Worm (Caenorhabditis elegans) whole organism, young adult: ENCODE data around the gene R06B9.5.

ENCODE experiments used
- F49E8.2 ChIP-seq: sonication (generic microtip); optimal IDR thresholded peaks from 3 replicates; lab custom pipeline; 2017; ENCODE audit warnings: missing genetic modification characterization, mild to moderate bottlenecking, missing compliant biosample characterization, antibody characterized with exemption, moderate library complexity; ENCODE audit not compliant: insufficient read depth
- ZK185.1 ChIP-seq: sonication (generic microtip); optimal IDR thresholded peaks from 2 replicates; lab custom pipeline; 2016; ENCODE audit warnings: mild to moderate bottlenecking, missing genetic modification characterization, missing compliant biosample characterization; ENCODE audit not compliant: poor library complexity, severe bottlenecking
- dox-1 ChIP-seq: fragments of 200-800 bp; sonication (Bioruptor generic); IDR thresholded peaks from 2 replicates; pipeline ENCODE4 v1.3.6; 2022; ENCODE audit warnings: missing genetic modification reagents, missing genetic modification characterization, missing compliant biosample characterization
- nfya-2 ChIP-seq: fragments of 200-800 bp; sonication (Bioruptor generic); IDR thresholded peaks from 2 replicates; pipeline ENCODE4 v1.3.6; 2022; ENCODE audit warnings: missing genetic modification reagents, missing genetic modification characterization, missing compliant biosample characterization
- nhr-179 ChIP-seq: sonication (generic microtip); optimal IDR thresholded peaks from 2 replicates; lab custom pipeline; 2016; ENCODE audit warnings: mild to moderate bottlenecking, missing genetic modification characterization, missing compliant biosample characterization
- nhr-80 ChIP-seq: sonication (generic microtip); optimal IDR thresholded peaks from 2 replicates; lab custom pipeline; 2016; ENCODE audit warnings: missing genetic modification characterization, missing compliant biosample characterization
- pha-4 ChIP-seq: fragments of 150-350 bp; sonication (generic microtip); optimal IDR thresholded peaks from 2 replicates; lab custom pipeline; 2014; ENCODE audit warnings: missing biosample characterization, missing genetic modification reagents, missing genetic modification characterization
- repo-1 ChIP-seq: sonication (generic microtip); optimal IDR thresholded peaks from 2 replicates; lab custom pipeline; 2017; ENCODE audit warnings: mild to moderate bottlenecking, missing genetic modification characterization, missing compliant biosample characterization
- snpc-1.3 ChIP-seq: sonication (generic microtip); optimal IDR thresholded peaks from 2 replicates; lab custom pipeline; 2017; ENCODE audit warnings: missing genetic modification characterization, mild to moderate bottlenecking, missing compliant biosample characterization, antibody characterized with exemption, moderate library complexity, missing genotype, missing genetic modification reagents; ENCODE audit not compliant: insufficient read depth
- ztf-3 ChIP-seq: fragments of 200-800 bp; sonication (Bioruptor generic); optimal IDR thresholded peaks from 2 replicates; lab custom pipeline; 2018; ENCODE audit warnings: mild to moderate bottlenecking, missing genetic modification characterization, missing compliant biosample characterization

- TF ChIP-seq snpc-1.3 (tag; lab: Kevin White, UChicago) (no peak), dox-1 (no peak), ztf-3 (GFP tag; lab: Kevin White, UChicago) (no peak), ZK185.1 (tag; lab: Kevin White, UChicago) (no peak), repo-1 (tag; lab: Kevin White, UChicago) (no peak), nhr-179 (tag; lab: Kevin White, UChicago) (no peak), nhr-80 (tag; lab: Kevin White, UChicago) (no peak), F49E8.2 (tag; lab: Kevin White, UChicago) (no peak), nfya-2 (GFP tag; lab: Robert Waterston, UW) (no peak), pha-4 (tag; lab: Kevin White, UChicago) (no peak)
Measured at ce11 chrII:13713239-13713638, 22.9 kb upstream of the R06B9.5 start.
